Fruit fly (Drosophila melanogaster) whole organism, wandering third instar larva: ENCODE results near the gene CG9147.

Experiments
- Abd-B ChIP-seq: fragments of >200 bp; optimal IDR thresholded peaks from 2 replicates; lab custom pipeline; 2017; ENCODE audit warnings: missing biosample characterization, missing genetic modification characterization
- CG32264 ChIP-seq: fragments of 200-800 bp; sonication (Bioruptor generic); optimal IDR thresholded peaks from 2 replicates; lab custom pipeline; 2016; ENCODE audit warnings: missing biosample characterization, missing genetic modification characterization
- CG9705 ChIP-seq: fragments of 200-800 bp; sonication (Bioruptor generic); optimal IDR thresholded peaks from 2 replicates; lab custom pipeline; 2018; ENCODE audit warnings: missing biosample characterization, mild to moderate bottlenecking, missing genetic modification characterization
- Dfd ChIP-seq: fragments of >200 bp; optimal IDR thresholded peaks from 2 replicates; lab custom pipeline; 2017; ENCODE audit warnings: missing biosample characterization, missing genetic modification characterization
- GATAd ChIP-seq: sonication (Bioruptor generic); optimal IDR thresholded peaks from 2 replicates; lab custom pipeline; 2016; ENCODE audit warnings: missing biosample characterization, missing genetic modification characterization
- HLH106 ChIP-seq: fragments of 200-800 bp; optimal IDR thresholded peaks from 3 replicates; lab custom pipeline; 2019; ENCODE audit warnings: missing biosample characterization, mild to moderate bottlenecking, missing genetic modification characterization, moderate library complexity
- Hnf4 ChIP-seq: fragments of 200-800 bp; sonication (Bioruptor generic); optimal IDR thresholded peaks from 2 replicates; lab custom pipeline; 2016; ENCODE audit warnings: missing biosample characterization, mild to moderate bottlenecking, missing genetic modification characterization
- Hr78 ChIP-seq: fragments of >200 bp; optimal IDR thresholded peaks from 2 replicates; lab custom pipeline; 2017; ENCODE audit warnings: missing biosample characterization, missing genetic modification characterization
- Hr83 ChIP-seq: fragments of 200-300 bp; sonication (Bioruptor generic); optimal IDR thresholded peaks from 2 replicates; lab custom pipeline; 2016; ENCODE audit warnings: missing biosample characterization, mild to moderate bottlenecking, missing genetic modification characterization, moderate library complexity; ENCODE audit not compliant: poor library complexity, severe bottlenecking
- Jra ChIP-seq: sonication (Bioruptor generic); optimal IDR thresholded peaks from 2 replicates; lab custom pipeline; 2016; ENCODE audit warnings: missing biosample characterization, missing genetic modification characterization
- Mio ChIP-seq: sonication (Bioruptor generic); optimal IDR thresholded peaks from 2 replicates; lab custom pipeline; 2016; ENCODE audit warnings: missing biosample characterization, missing genetic modification characterization
- Myc ChIP-seq: fragments of >200 bp; optimal IDR thresholded peaks from 2 replicates; lab custom pipeline; 2017
- N ChIP-seq: fragments of >200 bp; optimal IDR thresholded peaks from 2 replicates; lab custom pipeline; 2018; ENCODE audit warnings: missing biosample characterization, missing external identifiers, missing genetic modification characterization
- OdsH ChIP-seq: fragments of 200-800 bp; sonication (Bioruptor generic); optimal IDR thresholded peaks from 2 replicates; lab custom pipeline; 2016; ENCODE audit warnings: missing biosample characterization, mild to moderate bottlenecking, missing genetic modification characterization
- Rel ChIP-seq, 2 experiments: fragments of 200-800 bp; sonication (Bioruptor generic) in 1 of 2; optimal IDR thresholded peaks; 2 replicates in 1 of 2; 3 replicates in 1 of 2; lab custom pipeline; 2016 to 2019; ENCODE audit warnings: mild to moderate bottlenecking in 2 of 2, missing biosample characterization in 2 of 2, missing genetic modification characterization in 2 of 2, moderate library complexity in 1 of 2
- Sp1 ChIP-seq: fragments of 200-800 bp; sonication (Bioruptor generic); optimal IDR thresholded peaks from 3 replicates; lab custom pipeline; 2019; ENCODE audit warnings: missing biosample characterization, mild to moderate bottlenecking, missing genetic modification characterization, moderate library complexity
- brk ChIP-seq: fragments of 200-800 bp; sonication (Bioruptor generic); optimal IDR thresholded peaks from 2 replicates; lab custom pipeline; 2016; ENCODE audit warnings: missing biosample characterization, mild to moderate bottlenecking, missing genetic modification characterization
- dl ChIP-seq, 2 experiments: fragments of 175-275, 200-275 bp in 1 of 2; fragments of 200-275 bp in 1 of 2; sonication (Bioruptor generic); optimal IDR thresholded peaks; lab custom pipeline; 2018; ENCODE audit warnings: mild to moderate bottlenecking in 2 of 2, missing biosample characterization in 2 of 2, missing genetic modification characterization in 2 of 2, moderate library complexity in 2 of 2; ENCODE audit not compliant: partially characterized antibody in 2 of 2, insufficient read depth in 1 of 2
- dmrt93B ChIP-seq: fragments of 200-800 bp; sonication (Bioruptor generic); optimal IDR thresholded peaks from 2 replicates; lab custom pipeline; 2018; ENCODE audit warnings: missing biosample characterization, mild to moderate bottlenecking, missing genetic modification characterization
- dsf ChIP-seq: sonication (Bioruptor generic); optimal IDR thresholded peaks from 2 replicates; lab custom pipeline; 2016; ENCODE audit warnings: missing biosample characterization, missing genetic modification characterization, borderline replicate concordance
- ey ChIP-seq: fragments of 200-800 bp; sonication (Bioruptor generic); optimal IDR thresholded peaks from 2 replicates; lab custom pipeline; 2016; ENCODE audit warnings: missing biosample characterization, missing genetic modification characterization
- foxo ChIP-seq, 2 experiments: fragments of 200-800 bp; sonication (Bioruptor generic); optimal IDR thresholded peaks; 2 replicates in 1 of 2; 3 replicates in 1 of 2; lab custom pipeline; 2016 to 2017; ENCODE audit warnings: missing biosample characterization in 2 of 2, missing genetic modification characterization in 2 of 2
- fru ChIP-seq: fragments of 200-800 bp; sonication (Bioruptor generic); optimal IDR thresholded peaks from 3 replicates; lab custom pipeline; 2016; ENCODE audit warnings: missing biosample characterization, mild to moderate bottlenecking, missing genetic modification characterization
- h ChIP-seq: fragments of 200-800 bp; sonication (Bioruptor generic); optimal IDR thresholded peaks from 3 replicates; lab custom pipeline; 2016; ENCODE audit warnings: missing biosample characterization, mild to moderate bottlenecking, missing genetic modification characterization
- jim ChIP-seq: fragments of 175-275, 200-325 bp; sonication (Bioruptor generic); optimal IDR thresholded peaks from 2 replicates; lab custom pipeline; 2016; ENCODE audit warnings: missing biosample characterization, mild to moderate bottlenecking, missing genetic modification characterization
- psq ChIP-seq: fragments of 200-800 bp; sonication (Bioruptor generic); optimal IDR thresholded peaks from 3 replicates; lab custom pipeline; 2017; ENCODE audit warnings: missing biosample characterization, mild to moderate bottlenecking, missing genetic modification characterization, moderate library complexity
- rgr ChIP-seq: fragments of 200-800 bp; sonication (Bioruptor generic); optimal IDR thresholded peaks from 3 replicates; lab custom pipeline; 2016; ENCODE audit warnings: missing biosample characterization, mild to moderate bottlenecking, missing genetic modification characterization
- sv ChIP-seq: fragments of 200-800 bp; sonication (Bioruptor generic); optimal IDR thresholded peaks from 3 replicates; lab custom pipeline; 2016; ENCODE audit warnings: missing biosample characterization, missing genetic modification characterization
- usp ChIP-seq: fragments of >200 bp; optimal IDR thresholded peaks from 2 replicates; lab custom pipeline; 2017; ENCODE audit warnings: missing biosample characterization, missing genetic modification characterization
- woc ChIP-seq: sonication (Bioruptor generic); optimal IDR thresholded peaks from 2 replicates; lab custom pipeline; 2016; ENCODE audit warnings: missing biosample characterization, mild to moderate bottlenecking, missing genetic modification characterization

Gene CG9147

dm6 chr2L:6072124-6072523, 6.3 kb downstream of the CG9147 start:
- TF ChIP-seq CG9705 (GFP tag; lab: Kevin White, UChicago) (no peak), Rel (GFP tag; optimal IDR thresholded peaks at IDR 0.05; lab: Kevin White, UChicago) (no peak), Rel (tag; optimal IDR thresholded peaks at IDR 0.05; lab: Kevin White, UChicago) (no peak), GATAd (GFP tag; lab: Kevin White, UChicago) (no peak), Sp1 (GFP tag; lab: Kevin White, UChicago) (no peak), sv (GFP tag; lab: Kevin White, UChicago) (no peak), jim (GFP tag; lab: Kevin White, UChicago) (no peak), ey (GFP tag; lab: Kevin White, UChicago) (no peak), Mio (no peak), h (GFP tag; lab: Kevin White, UChicago) (no peak), psq (no peak), OdsH (GFP tag; lab: Kevin White, UChicago) (no peak), Myc (lab: Kevin White, UChicago) (no peak), woc (GFP tag; lab: Kevin White, UChicago) (no peak), dsf (GFP tag; lab: Kevin White, UChicago) (no peak)
- TF ChIP-seq, all 38 proteins: peak for 0

DNA sequence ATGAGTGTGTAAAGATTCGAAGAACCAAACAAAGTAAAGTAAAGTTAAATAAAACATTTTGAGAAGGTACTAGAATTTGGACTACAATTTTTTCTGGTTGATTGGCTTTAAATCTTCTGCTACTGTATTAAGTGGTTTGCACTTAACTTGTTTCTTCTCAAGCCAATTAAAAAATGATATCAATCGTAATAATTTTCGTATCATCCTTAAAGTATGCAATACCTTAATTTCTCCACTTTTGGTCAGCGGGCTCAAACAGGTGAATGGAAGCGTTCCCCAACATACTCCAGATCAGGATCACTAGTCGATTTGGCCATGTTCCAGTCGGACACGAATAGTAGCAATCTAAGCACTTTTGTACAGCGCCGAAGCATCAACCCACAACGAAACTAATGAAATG, 8.1 kb downstream of the CG9147 start:
- no peak for TF ChIP-seq Hr78 (GFP tag; lab: Kevin White, UChicago)
- TF ChIP-seq GATAd (GFP tag; lab: Kevin White, UChicago) = no peak
- TF ChIP-seq fru = no peak
- TF ChIP-seq foxo (GFP tag; optimal IDR thresholded peaks at IDR 0.05; lab: Kevin White, UChicago) = no peak
- no peak for TF ChIP-seq ey (GFP tag; lab: Kevin White, UChicago)
- TF ChIP-seq N = no peak
- TF ChIP-seq Jra (GFP tag; lab: Kevin White, UChicago) = no peak
- TF ChIP-seq Hr83 (GFP tag; lab: Kevin White, UChicago) = no peak
- no peak for TF ChIP-seq sv (GFP tag; lab: Kevin White, UChicago)

DNA sequence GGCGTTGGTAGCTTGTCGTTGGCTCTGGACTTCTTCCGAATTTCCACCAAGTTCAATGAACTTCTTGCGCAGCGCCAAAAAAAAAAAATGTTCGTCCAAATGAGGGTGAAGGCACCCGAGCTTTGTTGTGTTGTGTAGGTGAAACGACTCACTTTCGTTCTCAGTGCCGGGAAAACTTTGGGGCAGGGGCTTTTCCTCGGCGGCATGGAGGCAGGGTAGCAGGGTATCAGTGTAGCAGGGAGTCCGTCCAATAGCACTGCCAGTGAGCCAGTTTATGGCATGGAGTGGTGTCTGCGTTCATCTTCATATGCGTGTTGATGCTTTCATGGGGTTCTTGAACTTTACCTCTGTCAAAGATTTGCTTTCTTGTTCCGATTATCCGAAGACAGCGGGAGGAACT, 8.5 kb downstream of the CG9147 start:
- TF ChIP-seq rgr (GFP tag; lab: Kevin White, UChicago) (no peak), brk (GFP tag; lab: Kevin White, UChicago) (no peak), usp (GFP tag; lab: Kevin White, UChicago) (no peak), OdsH (GFP tag; lab: Kevin White, UChicago) (no peak), foxo (GFP tag; optimal IDR thresholded peaks at IDR 0.05; lab: Kevin White, UChicago) (no peak), dl (GFP tag; optimal IDR thresholded peaks at IDR 0.05; lab: Kevin White, UChicago; ENCODE audit: insufficient read depth in 1 of 2, partially characterized antibody in 2 of 2) (no peak)

dm6 chr2L:6075345-6075744, 9.5 kb downstream of the CG9147 start:
- no peak for TF ChIP-seq Hnf4 (GFP tag; lab: Kevin White, UChicago)
- no peak for TF ChIP-seq HLH106 (tag; lab: Kevin White, UChicago)
- TF ChIP-seq jim (GFP tag; lab: Kevin White, UChicago) = no peak
- TF ChIP-seq psq = no peak
- TF ChIP-seq dsf (GFP tag; lab: Kevin White, UChicago) = no peak
- TF ChIP-seq h (GFP tag; lab: Kevin White, UChicago) = no peak
- no peak for TF ChIP-seq Sp1 (GFP tag; lab: Kevin White, UChicago)
- no peak for TF ChIP-seq Dfd

DNA sequence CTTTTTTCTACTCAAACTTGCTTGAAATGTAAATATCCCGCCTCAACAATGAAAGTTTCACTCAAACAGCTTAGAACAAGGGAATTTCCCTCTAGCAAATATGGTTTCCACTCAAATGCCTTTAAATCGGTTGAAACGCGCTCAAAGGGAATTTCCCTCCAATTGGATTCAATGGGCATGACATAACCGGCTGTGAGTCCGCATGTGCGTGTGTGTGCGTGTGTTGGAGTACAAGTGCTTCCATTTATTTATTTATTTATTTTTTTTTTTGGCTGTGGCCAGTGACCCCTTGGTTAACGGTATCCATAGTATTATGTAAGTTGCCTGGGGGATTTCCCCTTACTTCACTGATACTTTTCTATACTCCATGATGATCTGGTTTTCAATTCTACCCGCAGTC, 10.3 kb downstream of the CG9147 start:
- no peak for TF ChIP-seq Jra (GFP tag; lab: Kevin White, UChicago)
- no peak for TF ChIP-seq Rel (GFP tag; optimal IDR thresholded peaks at IDR 0.05; lab: Kevin White, UChicago)
- peak; percentile 69 for TF ChIP-seq Rel (tag; optimal IDR thresholded peaks at IDR 0.05; lab: Kevin White, UChicago)

dm6 chr2L:6076829-6077364, 11.1 kb downstream of the CG9147 start:
- TF ChIP-seq woc (GFP tag; lab: Kevin White, UChicago) (no peak), Abd-B (no peak), usp (GFP tag; lab: Kevin White, UChicago) (no peak), dsf (GFP tag; lab: Kevin White, UChicago) (no peak), ey (GFP tag; lab: Kevin White, UChicago) (no peak), jim (GFP tag; lab: Kevin White, UChicago) (no peak), psq (no peak), GATAd (GFP tag; lab: Kevin White, UChicago) (no peak), Hnf4 (GFP tag; lab: Kevin White, UChicago) (no peak), dmrt93B (GFP tag; lab: Kevin White, UChicago) (no peak), CG32264 (no peak), fru (no peak)
- TF ChIP-seq, all 38 proteins: peak for 0
